Fruit fly (Drosophila melanogaster) whole organism, embryonic: ENCODE results near the gene CG2865.

ENCODE experiments used
- CG10209 ChIP-seq: fragments of 200-800 bp; sonication (Bioruptor generic); optimal IDR thresholded peaks from 3 replicates; lab custom pipeline; 2017; ENCODE audit warnings: missing biosample characterization, mild to moderate bottlenecking, missing genetic modification characterization, missing genetic modification reagents
- CG13624 ChIP-seq: fragments of 200-800 bp; sonication (Bioruptor generic); optimal IDR thresholded peaks from 2 replicates; lab custom pipeline; 2016; ENCODE audit warnings: missing biosample characterization, missing genetic modification characterization
- CG14860 ChIP-seq: fragments of 200-800 bp; sonication (Bioruptor generic); IDR thresholded peaks from 3 replicates; pipeline ENCODE4 v1.3.6; 2022; ENCODE audit warnings: missing biosample characterization, missing genetic modification characterization; ENCODE audit not compliant: partially characterized antibody
- CG15073 ChIP-seq: fragments of 200-800 bp; sonication (Bioruptor generic); optimal IDR thresholded peaks from 2 replicates; lab custom pipeline; 2016; ENCODE audit warnings: missing biosample characterization, missing genetic modification characterization
- CG1832 ChIP-seq: fragments of 200-800 bp; sonication (Bioruptor generic); optimal IDR thresholded peaks from 2 replicates; lab custom pipeline; 2017; ENCODE audit warnings: missing biosample characterization, mild to moderate bottlenecking, missing genetic modification characterization, inconsistent platforms
- CG2129 ChIP-seq: fragments of 200-800 bp; sonication (Bioruptor generic); IDR thresholded peaks from 2 replicates; pipeline ENCODE4 v1.3.6; 2022; ENCODE audit warnings: missing biosample characterization, missing genetic modification characterization; ENCODE audit not compliant: partially characterized antibody
- CG2199 ChIP-seq: fragments of 200-800 bp; sonication (Bioruptor generic); IDR thresholded peaks from 3 replicates; pipeline ENCODE4 v1.3.6; 2022; ENCODE audit warnings: missing biosample characterization, missing genetic modification characterization
- CG2678 ChIP-seq: fragments of 200-800 bp; sonication (Bioruptor generic); optimal IDR thresholded peaks from 3 replicates; lab custom pipeline; 2019; ENCODE audit warnings: missing biosample characterization, mild to moderate bottlenecking, missing genetic modification characterization, moderate library complexity
- CG32772 ChIP-seq: fragments of 200-800 bp; sonication (Bioruptor generic); IDR thresholded peaks from 2 replicates; pipeline ENCODE4 v1.3.6; 2022; ENCODE audit warnings: missing biosample characterization, missing genetic modification characterization
- CG4424 ChIP-seq: fragments of 200-800 bp; sonication (Bioruptor generic); optimal IDR thresholded peaks from 3 replicates; lab custom pipeline; 2016; ENCODE audit warnings: missing biosample characterization, missing genetic modification characterization
- CG5180 ChIP-seq: fragments of 200-800 bp; sonication (Bioruptor generic); optimal IDR thresholded peaks from 3 replicates; lab custom pipeline; 2017; ENCODE audit warnings: missing biosample characterization, missing genetic modification characterization, mild to moderate bottlenecking, moderate library complexity, missing genetic modification reagents
- CG8944 ChIP-seq: fragments of 200-800 bp; sonication (Bioruptor generic); optimal IDR thresholded peaks from 3 replicates; lab custom pipeline; 2016; ENCODE audit warnings: missing biosample characterization, missing genetic modification characterization
- D19A ChIP-seq: fragments of 200-800 bp; optimal IDR thresholded peaks from 3 replicates; lab custom pipeline; 2019; ENCODE audit warnings: missing biosample characterization, mild to moderate bottlenecking, missing genetic modification characterization, moderate library complexity
- Deaf1 ChIP-seq: fragments of 200-800 bp; optimal IDR thresholded peaks from 3 replicates; lab custom pipeline; 2019; ENCODE audit warnings: missing biosample characterization, mild to moderate bottlenecking, missing genetic modification characterization, moderate library complexity
- Dll ChIP-seq: fragments of 200-800 bp; sonication (Bioruptor generic); IDR thresholded peaks from 4 replicates; pipeline ENCODE4 v1.3.6; 2022; ENCODE audit warnings: missing biosample characterization, missing genetic modification characterization; ENCODE audit not compliant: partially characterized antibody
- Doc2 ChIP-seq: fragments of 200-800 bp; sonication (Bioruptor generic); IDR thresholded peaks from 2 replicates; pipeline ENCODE4 v1.3.6; 2022; ENCODE audit warnings: missing biosample characterization, missing genetic modification characterization
- HLH54F ChIP-seq: fragments of 200-800 bp; sonication (Bioruptor generic); optimal IDR thresholded peaks from 3 replicates; lab custom pipeline; 2016; ENCODE audit warnings: missing biosample characterization, missing genetic modification characterization
- Lim3 ChIP-seq: fragments of 200-800 bp; sonication (Bioruptor generic); IDR thresholded peaks from 2 replicates; pipeline ENCODE4 v1.3.6; 2022; ENCODE audit warnings: missing biosample characterization, missing genetic modification characterization
- Lpt ChIP-seq: fragments of >200 bp; optimal IDR thresholded peaks from 2 replicates; lab custom pipeline; 2018; ENCODE audit warnings: missing biosample characterization, missing genetic modification characterization
- Med ChIP-seq: fragments of 200-800 bp; sonication (Bioruptor generic); peaks from one replicate; lab custom pipeline; 2016; ENCODE audit warnings: missing biosample characterization, missing genetic modification characterization, mild to moderate bottlenecking, inconsistent platforms, moderate library complexity
- NFAT ChIP-seq: fragments of 200-800 bp; sonication (Bioruptor generic); IDR thresholded peaks from 2 replicates; pipeline ENCODE4 v1.3.6; 2022; ENCODE audit warnings: missing biosample characterization, missing genetic modification characterization
- Neu2 ChIP-seq: fragments of 200-800 bp; sonication (Bioruptor generic); optimal IDR thresholded peaks from 3 replicates; lab custom pipeline; 2016; ENCODE audit warnings: missing biosample characterization, missing genetic modification characterization, borderline replicate concordance
- Oaz ChIP-seq: fragments of 200-800 bp; sonication (Bioruptor generic); IDR thresholded peaks from 2 replicates; pipeline ENCODE4 v1.3.6; 2022; ENCODE audit warnings: missing biosample characterization, missing genetic modification characterization
- Ravus ChIP-seq: fragments of 200-800 bp; sonication (Bioruptor generic); IDR thresholded peaks from 2 replicates; pipeline ENCODE4 v1.3.6; 2022; ENCODE audit warnings: missing biosample characterization, missing genetic modification characterization
- Rfx ChIP-seq: fragments of 200-800 bp; sonication (Bioruptor generic); IDR thresholded peaks from 2 replicates; pipeline ENCODE4 v1.3.6; 2022; ENCODE audit warnings: missing biosample characterization, missing genetic modification characterization
- abd-A ChIP-seq: fragments of 200-800 bp; sonication (Bioruptor generic); optimal IDR thresholded peaks from 3 replicates; lab custom pipeline; 2019; ENCODE audit warnings: missing biosample characterization, mild to moderate bottlenecking, missing genetic modification characterization, moderate library complexity
- chinmo ChIP-seq: fragments of 200-800 bp; sonication (Bioruptor generic); IDR thresholded peaks from 4 replicates; pipeline ENCODE4 v1.3.6; 2022; ENCODE audit warnings: missing biosample characterization, missing genetic modification characterization; ENCODE audit not compliant: partially characterized antibody
- chn ChIP-seq: fragments of 200-800 bp; sonication (Bioruptor generic); optimal IDR thresholded peaks from 2 replicates; lab custom pipeline; 2016; ENCODE audit warnings: missing biosample characterization, missing genetic modification characterization
- ci ChIP-seq: fragments of 200-800 bp; sonication (Bioruptor generic); IDR thresholded peaks from 3 replicates; pipeline ENCODE4 v1.3.6; 2022; ENCODE audit warnings: missing biosample characterization, missing genetic modification characterization
- crol ChIP-seq: fragments of 200-800 bp; sonication (Bioruptor generic); IDR thresholded peaks from 2 replicates; pipeline ENCODE4 v1.3.6; 2022; ENCODE audit warnings: missing biosample characterization, missing genetic modification characterization
- disco-r ChIP-seq: fragments of 200-800 bp; sonication (Bioruptor generic); optimal IDR thresholded peaks from 2 replicates; lab custom pipeline; 2016; ENCODE audit warnings: missing biosample characterization, missing genetic modification characterization
- dpn ChIP-seq, 2 experiments: fragments of 200-800 bp; sonication (Bioruptor generic); optimal IDR thresholded peaks; 3 replicates each; lab custom pipeline; 2016; ENCODE audit warnings: missing biosample characterization in 2 of 2, missing genetic modification characterization in 2 of 2
- emc ChIP-seq: fragments of 200-800 bp; sonication (Bioruptor generic); optimal IDR thresholded peaks from 2 replicates; lab custom pipeline; 2016; ENCODE audit warnings: missing biosample characterization, missing genetic modification characterization
- eve ChIP-seq, 2 experiments: fragments of >200 bp; optimal IDR thresholded peaks; 2 replicates each; lab custom pipeline; 2017; ENCODE audit warnings: missing biosample characterization in 2 of 2, missing genetic modification characterization in 2 of 2
- ewg ChIP-seq: fragments of 200-800 bp; sonication (Bioruptor generic); optimal IDR thresholded peaks from 3 replicates; lab custom pipeline; 2017; ENCODE audit warnings: mild to moderate bottlenecking, missing biosample characterization, missing genetic modification reagents, missing genetic modification characterization
- grn ChIP-seq: fragments of 200-800 bp; sonication (Bioruptor generic); optimal IDR thresholded peaks from 3 replicates; lab custom pipeline; 2017; ENCODE audit warnings: missing biosample characterization, missing genetic modification characterization
- hb ChIP-seq: fragments of 200-800 bp; sonication (Bioruptor generic); IDR thresholded peaks from 3 replicates; pipeline ENCODE4 v1.3.6; 2022; ENCODE audit warnings: missing biosample characterization, missing genetic modification characterization; ENCODE audit not compliant: partially characterized antibody
- nau ChIP-seq: fragments of 200-800 bp; sonication (Bioruptor generic); optimal IDR thresholded peaks from 3 replicates; lab custom pipeline; 2017; ENCODE audit warnings: missing biosample characterization, mild to moderate bottlenecking, missing genetic modification characterization, missing genetic modification reagents
- nom ChIP-seq: fragments of 200-800 bp; sonication (Bioruptor generic); optimal IDR thresholded peaks from 2 replicates; lab custom pipeline; 2017; ENCODE audit warnings: missing biosample characterization, missing genetic modification characterization, mild to moderate bottlenecking, moderate library complexity, missing genetic modification reagents
- oc ChIP-seq: fragments of 200-800 bp; sonication (Bioruptor generic); optimal IDR thresholded peaks from 2 replicates; lab custom pipeline; 2018; ENCODE audit warnings: missing biosample characterization, mild to moderate bottlenecking, missing genetic modification characterization, moderate library complexity
- pita ChIP-seq: fragments of 200-800 bp; sonication (Bioruptor generic); optimal IDR thresholded peaks from 2 replicates; lab custom pipeline; 2017; ENCODE audit warnings: missing biosample characterization, mild to moderate bottlenecking, missing genetic modification characterization
- seq ChIP-seq: fragments of 200-800 bp; sonication (Bioruptor generic); IDR thresholded peaks from 2 replicates; pipeline ENCODE4 v1.3.6; 2022; ENCODE audit warnings: missing biosample characterization, missing genetic modification characterization
- sob ChIP-seq: fragments of 200-800 bp; sonication (Bioruptor generic); IDR thresholded peaks from 2 replicates; pipeline ENCODE4 v1.3.6; 2022; ENCODE audit warnings: missing biosample characterization, missing genetic modification characterization
- sqz ChIP-seq: fragments of 200-800 bp; sonication (Bioruptor generic); optimal IDR thresholded peaks from 3 replicates; lab custom pipeline; 2018; ENCODE audit warnings: missing biosample characterization, mild to moderate bottlenecking, missing genetic modification characterization
- unpg ChIP-seq: fragments of 200-800 bp; sonication (Bioruptor generic); optimal IDR thresholded peaks from 3 replicates; lab custom pipeline; 2018; ENCODE audit warnings: missing biosample characterization, mild to moderate bottlenecking, missing genetic modification characterization, moderate library complexity
- vnd ChIP-seq: fragments of 200-800 bp; sonication (Bioruptor generic); IDR thresholded peaks from 3 replicates; pipeline ENCODE4 v1.3.6; 2022; ENCODE audit warnings: missing biosample characterization, missing genetic modification characterization; ENCODE audit not compliant: partially characterized antibody
- z ChIP-seq: fragments of 200-800 bp; sonication (Bioruptor generic); IDR thresholded peaks from 3 replicates; pipeline ENCODE4 v1.3.6; 2022; ENCODE audit warnings: missing biosample characterization, missing genetic modification characterization
- zf30C ChIP-seq: fragments of 200-800 bp; sonication (Bioruptor generic); optimal IDR thresholded peaks from 3 replicates; lab custom pipeline; 2018; ENCODE audit warnings: missing biosample characterization, mild to moderate bottlenecking, missing genetic modification characterization

CG2865 gene

dm6 chrX:2307564-2307963, 14.4 kb upstream of the CG2865 start (continued):
- TF ChIP-seq CG8944 (GFP tag; lab: Kevin White, UChicago): no peak
- 0 out of 3 replicates have a peak, but pooled peaks have one; percentile 16 for TF ChIP-seq z (GFP tag; lab: Robert Waterston, UW)
- TF ChIP-seq abd-A (tag; lab: Kevin White, UChicago): peak; percentile 61
- TF ChIP-seq oc (tag; lab: Kevin White, UChicago): no peak
- peak; percentile 6 for TF ChIP-seq D19A (tag; lab: Kevin White, UChicago)
- 0 out of 3 replicates have a peak, but pooled peaks have one; percentile 26 for TF ChIP-seq ci
- TF ChIP-seq Lpt: peak; percentile 13
- peak; percentile 3 for TF ChIP-seq nom (GFP tag; lab: Kevin White, UChicago)
- TF ChIP-seq zf30C (GFP tag; lab: Kevin White, UChicago): peak; percentile 96

dm6 chrX:2306760-2307159, 13.5 kb upstream of the CG2865 start:
- TF ChIP-seq CG1832 (GFP tag; lab: Kevin White, UChicago) (peak; percentile 25), crol (peak; percentile 91), chinmo (GFP tag; lab: Robert Waterston, UW) (peak; percentile 15; the same call in 1 of the 4 replicates), sqz (GFP tag; lab: Kevin White, UChicago) (no peak)

dm6 chrX:2306307-2306706, 13.1 kb upstream of the CG2865 start:
- TF ChIP-seq NFAT (GFP tag; lab: Robert Waterston, UW): no peak
- peak; percentile 66 for TF ChIP-seq seq (GFP tag; lab: Robert Waterston, UW)
- no peak for TF ChIP-seq CG15073
- no peak for TF ChIP-seq hb
- TF ChIP-seq CG5180 (GFP tag; lab: Kevin White, UChicago): peak; percentile 50
- no peak for TF ChIP-seq vnd (GFP tag; lab: Robert Waterston, UW)
- no peak for TF ChIP-seq Doc2 (GFP tag; lab: Robert Waterston, UW)
- peak; percentile 67 for TF ChIP-seq CG4424
- TF ChIP-seq nau (GFP tag; lab: Kevin White, UChicago): peak; percentile 73
- no peak for TF ChIP-seq Neu2 (GFP tag; lab: Kevin White, UChicago)
- TF ChIP-seq grn (GFP tag; lab: Kevin White, UChicago): no peak
- TF ChIP-seq disco-r (GFP tag; lab: Kevin White, UChicago): peak; percentile 6
- peak; percentile 42 for TF ChIP-seq ewg (GFP tag; lab: Kevin White, UChicago)
- TF ChIP-seq eve (GFP tag; optimal IDR thresholded peaks at IDR 0.05; lab: Kevin White, UChicago): no peak
- 0 out of 2 replicates have a peak, but pooled peaks have one; percentile 19 for TF ChIP-seq Rfx (GFP tag; lab: Robert Waterston, UW)
- TF ChIP-seq CG10209: peak; percentile 64
- peak; percentile 41 for TF ChIP-seq HLH54F
- no peak for TF ChIP-seq Oaz (GFP tag; lab: Robert Waterston, UW)
- TF ChIP-seq CG2678 (tag; lab: Kevin White, UChicago): peak; percentile 74
- no peak for TF ChIP-seq CG2199
- TF ChIP-seq pita (GFP tag; lab: Kevin White, UChicago): no peak
- TF ChIP-seq CG2129: no peak
- no peak for TF ChIP-seq CG14860 (GFP tag; lab: Robert Waterston, UW)
- peak; percentile 12 for TF ChIP-seq CG13624 (GFP tag; lab: Kevin White, UChicago)
- TF ChIP-seq Med (GFP tag; lab: Kevin White, UChicago): peak; percentile 88
- peak; percentile 47 to 73 for TF ChIP-seq dpn (GFP tag; optimal IDR thresholded peaks at IDR 0.05; lab: Kevin White, UChicago)
- TF ChIP-seq emc (GFP tag; lab: Kevin White, UChicago): no peak
- TF ChIP-seq Ravus (GFP tag; lab: Robert Waterston, UW): no peak; the same call in 1 of the 2 replicates
- TF ChIP-seq Deaf1 (tag; lab: Kevin White, UChicago): no peak
- peak; percentile 53 for TF ChIP-seq CG32772
- TF ChIP-seq chn (GFP tag; lab: Kevin White, UChicago): peak; percentile 45
- TF ChIP-seq unpg (GFP tag; lab: Kevin White, UChicago): peak; percentile 59
- TF ChIP-seq Dll: no peak
- peak; percentile 44; the same call in 1 of the 2 replicates for TF ChIP-seq Lim3 (GFP tag; lab: Robert Waterston, UW)
- 0 out of 2 replicates have a peak, but pooled peaks have one; percentile 25 for TF ChIP-seq sob (GFP tag; lab: Robert Waterston, UW)
